Worm (Caenorhabditis elegans): ENCODE measurements around the gene luc-7L.
A peak's percentile ranks its signal among the peaks of the same experiment; 100 is the strongest.

Gene luc-7L

DNA sequence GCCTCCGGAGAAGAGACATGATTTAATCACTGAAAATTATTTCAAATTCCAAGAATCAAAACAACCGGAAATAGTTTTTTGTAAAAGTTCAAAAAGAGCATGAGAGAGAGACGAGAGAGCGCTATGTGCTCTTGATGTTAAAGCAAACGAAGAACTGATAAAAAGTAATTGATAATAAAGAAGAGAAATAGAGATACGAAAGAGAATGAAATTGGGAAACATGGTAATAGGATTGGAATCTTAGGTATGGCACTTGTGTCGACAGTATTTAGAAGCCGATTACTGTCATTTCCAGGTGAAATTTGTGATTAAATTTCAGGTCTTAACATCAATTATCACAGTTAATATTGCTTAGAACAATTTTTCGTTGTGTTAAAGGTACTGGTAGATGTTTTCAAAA, 13.4 kb downstream of the luc-7L start, which contains the start of gene nhx-2:
Gene nhx-2 (minus strand): TSS at position 29 of the 400 bp plus-strand sequence.
- TF ChIP-seq pqm-1 (tag; optimal IDR thresholded peaks at IDR 0.05) (peak; percentile 78), eor-1 (tag; optimal IDR thresholded peaks at IDR 0.05) (no peak), aly-2 (tag; optimal IDR thresholded peaks at IDR 0.05) (no peak), elt-2 (tag; optimal IDR thresholded peaks at IDR 0.05) (peak; percentile 87)

- TF ChIP-seq daf-12 (tag; optimal IDR thresholded peaks at IDR 0.05) (no peak), aly-2 (tag; optimal IDR thresholded peaks at IDR 0.05) (no peak), nhr-76 (tag; optimal IDR thresholded peaks at IDR 0.05) (no peak), lin-15B (tag; optimal IDR thresholded peaks at IDR 0.05) (no peak), egl-27 (tag; optimal IDR thresholded peaks at IDR 0.05) (no peak), nhr-67 (tag; optimal IDR thresholded peaks at IDR 0.05) (no peak), ceh-28 (tag; optimal IDR thresholded peaks at IDR 0.05) (no peak)
These were observed 16.9 kb downstream of the luc-7L start, which contains the start of gene pid-1 for ce11 chrII:7690384-7690783. TSS of gene pid-1 (minus strand) at chrII:7690556.

ce11 chrII:7684589-7684988, 22.7 kb downstream of the luc-7L start, which contains the start of gene F18A1.1:
TSS of gene F18A1.1 (plus strand) at chrII:7684889.
- TF ChIP-seq lin-15B (tag; optimal IDR thresholded peaks at IDR 0.05): no peak
- TF ChIP-seq ztf-4 (tag; optimal IDR thresholded peaks at IDR 0.05): no peak
- peak; percentile 18 for TF ChIP-seq nhr-43 (tag; optimal IDR thresholded peaks at IDR 0.05; ENCODE audit: poor library complexity, severe bottlenecking)
- TF ChIP-seq ceh-28 (tag; optimal IDR thresholded peaks at IDR 0.05): peak; percentile 29

ce11 chrII:7682488-7682887, 24.8 kb downstream of the luc-7L start:
- no peak for TF ChIP-seq unc-39 (tag; optimal IDR thresholded peaks at IDR 0.05)
- no peak for TF ChIP-seq fkh-10 (GFP tag; optimal IDR thresholded peaks at IDR 0.05)
- TF ChIP-seq fkh-2 (tag; optimal IDR thresholded peaks at IDR 0.05): no peak
- TF ChIP-seq snpc-4 (tag; optimal IDR thresholded peaks at IDR 0.05): no peak
- no peak for TF ChIP-seq mml-1 (tag; optimal IDR thresholded peaks at IDR 0.05)
- TF ChIP-seq hmg-11 (tag; optimal IDR thresholded peaks at IDR 0.05): no peak
- TF ChIP-seq pha-4 (tag; optimal IDR thresholded peaks at IDR 0.05): no peak
- TF ChIP-seq zag-1 (tag; optimal IDR thresholded peaks at IDR 0.05): no peak
- no peak for TF ChIP-seq egl-5 (tag; optimal IDR thresholded peaks at IDR 0.05)
- no peak for TF ChIP-seq nhr-28 (tag; optimal IDR thresholded peaks at IDR 0.05)
- TF ChIP-seq ceh-16 (tag; optimal IDR thresholded peaks at IDR 0.05): no peak
- TF ChIP-seq jun-1 (tag; optimal IDR thresholded peaks at IDR 0.05): no peak
- no peak for TF ChIP-seq nhr-25 (tag; optimal IDR thresholded peaks at IDR 0.05)
- no peak for TF ChIP-seq egl-27 (tag; optimal IDR thresholded peaks at IDR 0.05)
- TF ChIP-seq skn-1 (tag; optimal IDR thresholded peaks at IDR 0.05): no peak

- TF ChIP-seq fos-1 (tag; optimal IDR thresholded peaks at IDR 0.05) (no peak), eor-1 (tag; optimal IDR thresholded peaks at IDR 0.05) (no peak), ceh-9 (tag; optimal IDR thresholded peaks at IDR 0.05) (no peak), ceh-28 (tag; optimal IDR thresholded peaks at IDR 0.05) (no peak), mml-1 (tag; optimal IDR thresholded peaks at IDR 0.05) (no peak), ztf-4 (tag; optimal IDR thresholded peaks at IDR 0.05) (no peak), sea-2 (GFP tag; optimal IDR thresholded peaks at IDR 0.05) (no peak), nhr-25 (tag; optimal IDR thresholded peaks at IDR 0.05) (no peak), ZK546.5 (tag; optimal IDR thresholded peaks at IDR 0.05) (no peak), hmg-11 (tag; optimal IDR thresholded peaks at IDR 0.05) (no peak), fkh-2 (tag; optimal IDR thresholded peaks at IDR 0.05) (no peak), nhr-43 (tag; optimal IDR thresholded peaks at IDR 0.05; ENCODE audit: poor library complexity, severe bottlenecking) (no peak), zag-1 (tag; optimal IDR thresholded peaks at IDR 0.05) (no peak), nhr-28 (tag; optimal IDR thresholded peaks at IDR 0.05) (no peak), lin-39 (tag; optimal IDR thresholded peaks at IDR 0.05) (no peak)
These were observed 25.4 kb downstream of the luc-7L start, which contains the start of gene lin-26 for ce11 chrII:7681898-7682297. TSS of gene lin-26 (plus strand) at chrII:7682198.

DNA sequence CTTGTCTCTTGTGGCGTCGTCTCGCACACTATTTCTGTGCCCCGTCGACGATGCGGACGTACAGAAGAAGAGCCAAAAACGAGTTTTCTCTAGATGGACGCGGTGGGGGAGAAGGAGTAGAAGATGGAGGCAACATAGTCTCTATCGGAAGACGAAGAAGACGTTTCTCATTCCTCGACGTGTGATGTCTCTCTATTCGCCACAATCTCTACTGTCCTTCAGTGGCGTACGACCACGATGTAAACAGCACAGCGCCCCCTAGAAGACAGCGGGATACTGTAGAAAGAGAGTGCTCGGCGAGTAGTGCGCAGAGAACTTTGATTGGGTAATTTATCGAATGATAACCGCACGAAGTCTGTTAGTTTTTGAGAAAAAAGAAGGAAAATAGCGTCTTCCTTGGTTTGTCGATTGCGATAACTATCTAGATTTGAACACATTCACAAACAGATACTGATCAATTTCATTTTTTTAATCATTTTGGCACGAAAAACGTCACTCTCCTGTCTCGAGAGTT, 27.7 kb downstream of the luc-7L start:
- TF ChIP-seq R02D3.7 (tag; optimal IDR thresholded peaks at IDR 0.05): no peak
- no peak for TF ChIP-seq ceh-82 (tag; optimal IDR thresholded peaks at IDR 0.05)
- no peak for TF ChIP-seq pha-4 (tag; optimal IDR thresholded peaks at IDR 0.05)
- TF ChIP-seq ztf-4 (tag; optimal IDR thresholded peaks at IDR 0.05): no peak
- no peak for TF ChIP-seq ztf-11 (tag; optimal IDR thresholded peaks at IDR 0.05)
- no peak for TF ChIP-seq elt-2 (tag; optimal IDR thresholded peaks at IDR 0.05)
- TF ChIP-seq nhr-25 (tag; optimal IDR thresholded peaks at IDR 0.05): peak; percentile 81
- TF ChIP-seq nfya-1 (tag; optimal IDR thresholded peaks at IDR 0.05; ENCODE audit: insufficient read depth): peak; percentile 4

All from whole organism, L3 larva.